Fruit fly (Drosophila melanogaster): ENCODE results near the gene CG32683.

DNA sequence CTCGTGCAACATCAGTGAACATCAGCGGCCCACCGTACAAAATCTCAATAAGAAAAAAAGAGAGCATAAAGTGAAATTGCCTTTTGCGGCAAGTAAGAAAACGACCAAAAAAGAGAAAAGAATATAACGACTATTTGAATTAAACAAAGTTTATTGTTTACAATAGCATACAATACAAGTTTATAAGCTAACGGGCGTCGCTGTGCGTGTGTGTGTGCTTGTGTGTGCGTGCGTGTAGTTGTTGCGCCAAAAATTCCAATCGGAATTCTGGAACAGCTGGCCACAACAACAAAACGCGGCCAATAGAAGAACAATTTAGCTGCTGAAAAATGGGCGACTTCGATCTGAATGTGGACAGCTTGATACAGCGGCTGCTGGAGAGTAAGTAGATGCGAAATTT lies 68.5 kb downstream of the CG32683 start:
- no peak for TF ChIP-seq tj (GFP tag; optimal IDR thresholded peaks at IDR 0.05)
- no peak for TF ChIP-seq ovo (GFP tag; optimal IDR thresholded peaks at IDR 0.05)
- TF ChIP-seq CG33017 (tag; optimal IDR thresholded peaks at IDR 0.05) = no peak
- TF ChIP-seq Clk (GFP tag; optimal IDR thresholded peaks at IDR 0.05) = no peak
- TF ChIP-seq Crg-1 (GFP tag; optimal IDR thresholded peaks at IDR 0.05) = no peak
- TF ChIP-seq CG7045 (GFP tag; optimal IDR thresholded peaks at IDR 0.05) = no peak
- TF ChIP-seq kay (GFP tag; ENCODE audit: borderline replicate concordance) = peak; percentile 70

Data from whole organism, adult.